Worm (Caenorhabditis elegans): ENCODE results near the gene M110.9.

DNA sequence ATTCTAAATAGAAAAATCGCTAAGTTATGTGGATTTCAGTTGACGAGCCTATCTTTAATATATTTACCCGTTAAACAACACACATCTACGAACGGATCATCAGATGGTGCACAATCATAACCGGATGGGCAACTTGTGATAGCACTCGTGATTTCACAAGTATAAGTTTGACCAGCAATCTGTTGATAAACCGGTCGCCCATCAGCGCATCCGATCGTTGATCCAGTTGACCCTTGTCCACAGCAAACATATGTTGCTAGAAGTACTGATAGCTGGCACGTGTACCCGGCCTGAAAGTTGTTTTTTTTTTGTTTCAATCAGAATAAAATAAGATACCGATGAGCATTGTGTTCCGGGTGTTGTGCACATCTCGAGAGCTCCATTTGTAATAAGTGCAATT is 36.6 kb downstream of the M110.9 start:
- TF ChIP-seq pqm-1 (tag; optimal IDR thresholded peaks at IDR 0.05) (no peak), lin-35 (GFP tag; optimal IDR thresholded peaks at IDR 0.05) (peak in 1 of 2 experiments; percentile 1), pag-3 (tag; optimal IDR thresholded peaks at IDR 0.05; ENCODE audit: borderline replicate concordance, insufficient read depth) (no peak), ces-1 (GFP tag; optimal IDR thresholded peaks at IDR 0.05) (no peak), lir-3 (tag; optimal IDR thresholded peaks at IDR 0.05; ENCODE audit: poor library complexity) (no peak)

Measured in whole organism, L1 larva.